Worm (Caenorhabditis elegans): ENCODE data around the gene sfa-1.

DNA sequence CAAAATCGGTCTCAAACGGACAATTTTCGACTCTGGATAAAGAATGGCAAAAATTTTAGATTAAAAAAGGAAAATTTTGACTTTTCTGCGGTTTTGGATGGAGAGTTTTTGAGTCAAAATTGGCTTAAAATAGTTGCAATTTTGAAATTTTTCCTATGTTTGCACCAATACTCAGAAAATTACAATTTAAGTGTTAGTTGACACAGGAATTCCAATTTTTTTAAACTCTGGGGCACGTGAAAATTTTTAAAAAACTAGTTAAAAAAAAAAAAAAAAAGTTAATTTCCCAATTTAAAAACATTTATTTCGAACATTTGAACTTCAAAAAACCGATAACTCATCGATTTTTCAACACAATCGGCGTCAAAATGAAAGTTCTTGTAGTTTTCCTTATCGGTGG is 1.0 kb upstream of the sfa-1 start, which contains the start of gene Y116A8C.33:
- TF ChIP-seq lin-15B (tag; optimal IDR thresholded peaks at IDR 0.05) (no peak), unc-98 (GFP tag; IDR thresholded peaks at IDR 0.05) (no peak), mdl-1 (tag; optimal IDR thresholded peaks at IDR 0.05) (no peak), ztf-11 (tag; optimal IDR thresholded peaks at IDR 0.05) (no peak), ceh-82 (tag; optimal IDR thresholded peaks at IDR 0.05) (no peak), swsn-7 (tag; optimal IDR thresholded peaks at IDR 0.05) (no peak), ets-5 (GFP tag; IDR thresholded peaks at IDR 0.05) (no peak), nhr-71 (tag; optimal IDR thresholded peaks at IDR 0.05) (no peak), nhr-77 (tag; optimal IDR thresholded peaks at IDR 0.05) (no peak), egl-13 (tag; optimal IDR thresholded peaks at IDR 0.05) (no peak), zag-1 (tag; optimal IDR thresholded peaks at IDR 0.05) (no peak), lsy-2 (tag; optimal IDR thresholded peaks at IDR 0.05) (no peak), lin-13 (GFP tag; optimal IDR thresholded peaks at IDR 0.05) (no peak), mab-9 (GFP tag; IDR thresholded peaks at IDR 0.05) (no peak)
